Fruit fly (Drosophila melanogaster): ENCODE measurements around the gene CG12256.

The CG12256 gene

dm6 chr3R:12221366-12221916 is 4.7 kb downstream of the CG12256 start, which contains the start of gene CG4860:
Gene CG4860, minus strand, starts transcription at chr3R:12221464.
- peak; percentile 75 for TF ChIP-seq pad (GFP tag; optimal IDR thresholded peaks at IDR 0.05)
- peak; percentile 97 for TF ChIP-seq kay (GFP tag; ENCODE audit: borderline replicate concordance)
- peak; percentile 34 for TF ChIP-seq cic (GFP tag; optimal IDR thresholded peaks at IDR 0.05)
- peak; percentile 54 for TF ChIP-seq tj (GFP tag; optimal IDR thresholded peaks at IDR 0.05)
- TF ChIP-seq bab1 (GFP tag; optimal IDR thresholded peaks at IDR 0.05): peak; percentile 90
- peak; percentile 83 for TF ChIP-seq Mnt (GFP tag; optimal IDR thresholded peaks at IDR 0.05)
- peak; percentile 78 for TF ChIP-seq Crg-1 (GFP tag; optimal IDR thresholded peaks at IDR 0.05)
- TF ChIP-seq CG12768 (GFP tag; optimal IDR thresholded peaks at IDR 0.05): peak; percentile 86
- peak; percentile 75 for TF ChIP-seq Clk (GFP tag; optimal IDR thresholded peaks at IDR 0.05)
- TF ChIP-seq CG11617 (GFP tag; optimal IDR thresholded peaks at IDR 0.05): peak; percentile 86
- peak; percentile 94 for TF ChIP-seq CG7101 (tag; optimal IDR thresholded peaks at IDR 0.05)
- peak; percentile 85 for TF ChIP-seq Hr96 (GFP tag; optimal IDR thresholded peaks at IDR 0.05)
- no peak for TF ChIP-seq cnc (optimal IDR thresholded peaks at IDR 0.05)
- TF ChIP-seq CG33017 (tag; optimal IDR thresholded peaks at IDR 0.05): peak; percentile 93
- TF ChIP-seq ovo (GFP tag; optimal IDR thresholded peaks at IDR 0.05): peak; percentile 60
- peak; percentile 87 for TF ChIP-seq CG14711 (tag; optimal IDR thresholded peaks at IDR 0.05)
- TF ChIP-seq toe (GFP tag; optimal IDR thresholded peaks at IDR 0.05): peak; percentile 93
- peak; percentile 83 for TF ChIP-seq CG1620 (GFP tag; optimal IDR thresholded peaks at IDR 0.05)
- peak; percentile 85 for TF ChIP-seq CG5204 (GFP tag; optimal IDR thresholded peaks at IDR 0.05)
- peak; percentile 86 for TF ChIP-seq CG7045 (GFP tag; optimal IDR thresholded peaks at IDR 0.05)

dm6 chr3R:12219497-12219896 is 6.6 kb downstream of the CG12256 start, which contains the start of gene Cog1:
Gene Cog1, minus strand, starts transcription at chr3R:12219686.
- TF ChIP-seq cic (GFP tag; optimal IDR thresholded peaks at IDR 0.05): no peak
- peak; percentile 71 for TF ChIP-seq kay (GFP tag; ENCODE audit: borderline replicate concordance)

- TF ChIP-seq Mnt (GFP tag; optimal IDR thresholded peaks at IDR 0.05) (no peak), toe (GFP tag; optimal IDR thresholded peaks at IDR 0.05) (no peak), Hr96 (GFP tag; optimal IDR thresholded peaks at IDR 0.05) (no peak), CG1620 (GFP tag; optimal IDR thresholded peaks at IDR 0.05) (no peak), CG11617 (GFP tag; optimal IDR thresholded peaks at IDR 0.05) (peak; percentile 20), CG14711 (tag; optimal IDR thresholded peaks at IDR 0.05) (no peak), CG12768 (GFP tag; optimal IDR thresholded peaks at IDR 0.05) (no peak)
Observed at dm6 chr3R:12214201-12214600, 11.9 kb downstream of the CG12256 start, which contains the start of gene CG14742. Gene CG14742, plus strand, starts transcription at chr3R:12214501.

- TF ChIP-seq CG33017 (tag; optimal IDR thresholded peaks at IDR 0.05) (no peak), Hr96 (GFP tag; optimal IDR thresholded peaks at IDR 0.05) (no peak), toe (GFP tag; optimal IDR thresholded peaks at IDR 0.05) (no peak), CG5204 (GFP tag; optimal IDR thresholded peaks at IDR 0.05) (no peak), bab1 (GFP tag; optimal IDR thresholded peaks at IDR 0.05) (no peak), CG7045 (GFP tag; optimal IDR thresholded peaks at IDR 0.05) (no peak), cnc (optimal IDR thresholded peaks at IDR 0.05) (no peak), tj (GFP tag; optimal IDR thresholded peaks at IDR 0.05) (no peak), CG14711 (tag; optimal IDR thresholded peaks at IDR 0.05) (no peak)
Observed at dm6 chr3R:12211552-12211951, 14.6 kb downstream of the CG12256 start.

dm6 chr3R:12210260-12210659 is 15.9 kb downstream of the CG12256 start, which contains the start of gene CG4830:
Gene CG4830, minus strand, starts transcription at chr3R:12210360.
- no peak for TF ChIP-seq kay (GFP tag; ENCODE audit: borderline replicate concordance)
- no peak for TF ChIP-seq Hr96 (GFP tag; optimal IDR thresholded peaks at IDR 0.05)
- TF ChIP-seq cnc (optimal IDR thresholded peaks at IDR 0.05): no peak
- no peak for TF ChIP-seq CG7045 (GFP tag; optimal IDR thresholded peaks at IDR 0.05)
- TF ChIP-seq pad (GFP tag; optimal IDR thresholded peaks at IDR 0.05): no peak
- TF ChIP-seq ovo (GFP tag; optimal IDR thresholded peaks at IDR 0.05): no peak
- TF ChIP-seq Clk (GFP tag; optimal IDR thresholded peaks at IDR 0.05): no peak

- TF ChIP-seq Clk (GFP tag; optimal IDR thresholded peaks at IDR 0.05) (no peak), CG7045 (GFP tag; optimal IDR thresholded peaks at IDR 0.05) (no peak), cnc (optimal IDR thresholded peaks at IDR 0.05) (no peak), Hr96 (GFP tag; optimal IDR thresholded peaks at IDR 0.05) (no peak), CG33017 (tag; optimal IDR thresholded peaks at IDR 0.05) (no peak), CG14711 (tag; optimal IDR thresholded peaks at IDR 0.05) (no peak), CG12768 (GFP tag; optimal IDR thresholded peaks at IDR 0.05) (no peak), tj (GFP tag; optimal IDR thresholded peaks at IDR 0.05) (no peak), Mnt (GFP tag; optimal IDR thresholded peaks at IDR 0.05) (no peak), pad (GFP tag; optimal IDR thresholded peaks at IDR 0.05) (no peak), toe (GFP tag; optimal IDR thresholded peaks at IDR 0.05) (no peak), CG11617 (GFP tag; optimal IDR thresholded peaks at IDR 0.05) (no peak), CG5204 (GFP tag; optimal IDR thresholded peaks at IDR 0.05) (no peak), kay (GFP tag; ENCODE audit: borderline replicate concordance) (no peak), cic (GFP tag; optimal IDR thresholded peaks at IDR 0.05) (no peak), CG1620 (GFP tag; optimal IDR thresholded peaks at IDR 0.05) (no peak), bab1 (GFP tag; optimal IDR thresholded peaks at IDR 0.05) (no peak)
Observed at dm6 chr3R:12197641-12198040, 28.5 kb downstream of the CG12256 start, which contains the start of gene Adk1. Gene Adk1, plus strand, starts transcription at chr3R:12197941.

dm6 chr3R:12196100-12196499 is 30.0 kb downstream of the CG12256 start:
- TF ChIP-seq cnc (optimal IDR thresholded peaks at IDR 0.05) (no peak), CG5204 (GFP tag; optimal IDR thresholded peaks at IDR 0.05) (no peak), kay (GFP tag; ENCODE audit: borderline replicate concordance) (no peak), CG33017 (tag; optimal IDR thresholded peaks at IDR 0.05) (no peak), CG14711 (tag; optimal IDR thresholded peaks at IDR 0.05) (no peak), cic (GFP tag; optimal IDR thresholded peaks at IDR 0.05) (no peak), toe (GFP tag; optimal IDR thresholded peaks at IDR 0.05) (no peak)

All from whole organism, adult.